Worm (Caenorhabditis elegans) whole organism, L3 larva: ENCODE data around the gene Y41D4A.1.
A peak's percentile ranks its signal among the peaks of the same experiment; 100 is the strongest.

Experiments
- ZK546.5 ChIP-seq: sonication (generic microtip); optimal IDR thresholded peaks from 2 replicates; lab custom pipeline; 2017; ENCODE audit warnings: missing biosample characterization, missing genetic modification characterization
- ama-1 ChIP-seq: fragments of 150-350 bp; optimal IDR thresholded peaks from 2 replicates; lab custom pipeline; 2018
- ceh-16 ChIP-seq: sonication (generic microtip); optimal IDR thresholded peaks from 2 replicates; lab custom pipeline; 2017; ENCODE audit warnings: missing biosample characterization, missing genetic modification characterization
- ceh-82 ChIP-seq: fragments of 150-350 bp; optimal IDR thresholded peaks from 2 replicates; lab custom pipeline; 2014; ENCODE audit warnings: missing biosample characterization, missing genetic modification characterization
- ceh-9 ChIP-seq: sonication (generic microtip); optimal IDR thresholded peaks from 2 replicates; lab custom pipeline; 2018; ENCODE audit warnings: missing biosample characterization, missing genetic modification characterization
- daf-12 ChIP-seq: fragments of 150-350 bp; optimal IDR thresholded peaks from 2 replicates; lab custom pipeline; 2014; ENCODE audit warnings: missing biosample characterization, missing genetic modification reagents, missing genetic modification characterization
- egl-27 ChIP-seq: sonication (generic microtip); optimal IDR thresholded peaks from 4 replicates; lab custom pipeline; 2017; ENCODE audit warnings: missing biosample characterization, missing genetic modification reagents, missing genetic modification characterization
- egl-5 ChIP-seq: fragments of 150-350 bp; optimal IDR thresholded peaks from 2 replicates; lab custom pipeline; 2017; ENCODE audit warnings: missing biosample characterization, missing genetic modification reagents, missing genetic modification characterization, inconsistent platforms
- elt-1 ChIP-seq: fragments of 150-350 bp; optimal IDR thresholded peaks from 2 replicates; lab custom pipeline; 2014; ENCODE audit warnings: missing biosample characterization, missing genetic modification characterization
- elt-2 ChIP-seq: sonication (generic microtip); optimal IDR thresholded peaks from 2 replicates; lab custom pipeline; 2016; ENCODE audit warnings: missing genetic modification reagents, mild to moderate bottlenecking, missing genetic modification characterization, missing compliant biosample characterization
- eor-1 ChIP-seq, 2 experiments: fragments of 150-350 bp; optimal IDR thresholded peaks; 2 replicates each; lab custom pipeline; 2014 to 2018; ENCODE audit warnings: missing biosample characterization in 2 of 2, missing genetic modification characterization in 2 of 2
- fkh-10 ChIP-seq: sonication (generic microtip); optimal IDR thresholded peaks from 2 replicates; lab custom pipeline; 2017; ENCODE audit warnings: missing biosample characterization, missing genetic modification reagents, missing genetic modification characterization
- fkh-2 ChIP-seq: fragments of 150-350 bp; optimal IDR thresholded peaks from 2 replicates; lab custom pipeline; 2014; ENCODE audit warnings: missing biosample characterization, missing genetic modification reagents, missing genetic modification characterization
- fos-1 ChIP-seq: fragments of 150-350 bp; optimal IDR thresholded peaks from 2 replicates; lab custom pipeline; 2014; ENCODE audit warnings: missing biosample characterization, missing genetic modification characterization
- hmg-11 ChIP-seq: sonication (generic microtip); optimal IDR thresholded peaks from 2 replicates; lab custom pipeline; 2016; ENCODE audit warnings: missing genetic modification characterization, missing compliant biosample characterization
- jun-1 ChIP-seq: fragments of 150-350 bp; optimal IDR thresholded peaks from 2 replicates; lab custom pipeline; 2014; ENCODE audit warnings: missing biosample characterization, missing genetic modification reagents, missing genetic modification characterization
- lin-15B ChIP-seq: fragments of 150-350 bp; optimal IDR thresholded peaks from 2 replicates; lab custom pipeline; 2014; ENCODE audit warnings: missing biosample characterization, missing genetic modification characterization
- lin-39 ChIP-seq: fragments of 150-350 bp; optimal IDR thresholded peaks from 2 replicates; lab custom pipeline; 2018; ENCODE audit warnings: missing biosample characterization, missing genetic modification reagents, missing genetic modification characterization
- mml-1 ChIP-seq: fragments of 150-350 bp; sonication (generic microtip); optimal IDR thresholded peaks from 3 replicates; lab custom pipeline; 2014; ENCODE audit warnings: missing biosample characterization, missing genetic modification characterization
- nhr-11 ChIP-seq: fragments of 150-350 bp; optimal IDR thresholded peaks from 2 replicates; lab custom pipeline; 2014; ENCODE audit warnings: missing biosample characterization, missing genetic modification characterization
- nhr-12 ChIP-seq: fragments of 150-350 bp; optimal IDR thresholded peaks from 2 replicates; lab custom pipeline; 2014; ENCODE audit warnings: missing biosample characterization, missing genetic modification characterization
- nhr-237 ChIP-seq: fragments of 150-350 bp; optimal IDR thresholded peaks from 2 replicates; lab custom pipeline; 2014; ENCODE audit warnings: missing biosample characterization, missing genetic modification characterization
- nhr-25 ChIP-seq: sonication (generic microtip); optimal IDR thresholded peaks from 2 replicates; lab custom pipeline; 2017; ENCODE audit warnings: missing biosample characterization, missing genetic modification characterization
- nhr-43 ChIP-seq: sonication (generic microtip); optimal IDR thresholded peaks from 2 replicates; lab custom pipeline; 2016; ENCODE audit warnings: mild to moderate bottlenecking, missing genetic modification characterization, missing compliant biosample characterization; ENCODE audit not compliant: poor library complexity, severe bottlenecking
- nhr-67 ChIP-seq: fragments of 150-350 bp; optimal IDR thresholded peaks from 2 replicates; lab custom pipeline; 2014; ENCODE audit warnings: missing biosample characterization, missing genetic modification characterization
- nhr-76 ChIP-seq: fragments of 150-350 bp; sonication (generic microtip); optimal IDR thresholded peaks from 5 replicates; lab custom pipeline; 2014; ENCODE audit warnings: missing biosample characterization, missing genetic modification characterization
- nhr-77 ChIP-seq: fragments of 150-350 bp; optimal IDR thresholded peaks from 2 replicates; lab custom pipeline; 2014; ENCODE audit warnings: missing biosample characterization, missing genetic modification characterization
- pha-4 ChIP-seq: fragments of 150-350 bp; optimal IDR thresholded peaks from 2 replicates; lab custom pipeline; 2014; ENCODE audit warnings: missing biosample characterization, missing genetic modification reagents, missing genetic modification characterization
- pqm-1 ChIP-seq: fragments of 150-350 bp; optimal IDR thresholded peaks from 2 replicates; lab custom pipeline; 2017; ENCODE audit warnings: missing biosample characterization, missing genetic modification characterization, inconsistent platforms
- sea-2 ChIP-seq: fragments of 150-350 bp; sonication (generic microtip); optimal IDR thresholded peaks from 4 replicates; lab custom pipeline; 2014; ENCODE audit warnings: missing biosample characterization, missing genetic modification reagents, missing genetic modification characterization
- skn-1 ChIP-seq: fragments of 150-350 bp; optimal IDR thresholded peaks from 2 replicates; lab custom pipeline; 2014; ENCODE audit warnings: missing biosample characterization, missing genetic modification characterization
- unc-39 ChIP-seq: sonication (generic microtip); optimal IDR thresholded peaks from 4 replicates; lab custom pipeline; 2017; ENCODE audit warnings: missing biosample characterization, missing genetic modification characterization
- unc-62 ChIP-seq: fragments of 150-350 bp; sonication (generic microtip); optimal IDR thresholded peaks from 4 replicates; lab custom pipeline; 2014; ENCODE audit warnings: missing biosample characterization, missing genetic modification reagents, missing genetic modification characterization
- ztf-11 ChIP-seq: fragments of 150-350 bp; optimal IDR thresholded peaks from 2 replicates; lab custom pipeline; 2014; ENCODE audit warnings: missing biosample characterization, missing genetic modification characterization

Gene Y41D4A.1

ce11 chrIV:1745453-1746051 lies 26.4 kb upstream of the Y41D4A.1 start, which contains the start of the genes Y41D4A.6 and Y41D4A.4 (continued):
- TF ChIP-seq fkh-10 (GFP tag; lab: Kevin White, UChicago) = peak; percentile 48
- peak; percentile 37 for TF ChIP-seq pqm-1
- TF ChIP-seq nhr-237 (tag; lab: Kevin White, UChicago) = no peak
- TF ChIP-seq skn-1 (tag; lab: Kevin White, UChicago) = no peak
- no peak for TF ChIP-seq nhr-67 (tag; lab: Kevin White, UChicago)
- TF ChIP-seq unc-62 (GFP tag; lab: Kevin White, UChicago) = no peak
- peak; percentile 82 for TF ChIP-seq pha-4 (tag; lab: Kevin White, UChicago)
- no peak for TF ChIP-seq fkh-2 (tag; lab: Kevin White, UChicago)
- peak; percentile 15 for TF ChIP-seq egl-5 (tag; lab: Kevin White, UChicago)
- TF ChIP-seq lin-39 (tag; lab: Kevin White, UChicago) = peak; percentile 69
- TF ChIP-seq egl-27 (tag; lab: Kevin White, UChicago) = no peak

- TF ChIP-seq fkh-10 (GFP tag; lab: Kevin White, UChicago) (no peak), nhr-12 (tag; lab: Kevin White, UChicago) (no peak), ama-1 (lab: Kevin White, UChicago) (no peak), unc-62 (GFP tag; lab: Kevin White, UChicago) (no peak), hmg-11 (tag; lab: Kevin White, UChicago) (peak; percentile 33), sea-2 (GFP tag; lab: Kevin White, UChicago) (no peak), elt-1 (tag; lab: Kevin White, UChicago) (no peak)
Observed at ce11 chrIV:1751243-1751642, 20.7 kb upstream of the Y41D4A.1 start.

ce11 chrIV:1752480-1752879 lies 19.5 kb upstream of the Y41D4A.1 start:
- TF ChIP-seq eor-1 (tag; optimal IDR thresholded peaks at IDR 0.05; lab: Kevin White, UChicago) = no peak
- no peak for TF ChIP-seq egl-5 (tag; lab: Kevin White, UChicago)
- no peak for TF ChIP-seq nhr-237 (tag; lab: Kevin White, UChicago)
- no peak for TF ChIP-seq ceh-9 (tag; lab: Kevin White, UChicago)
- no peak for TF ChIP-seq nhr-12 (tag; lab: Kevin White, UChicago)
- TF ChIP-seq nhr-67 (tag; lab: Kevin White, UChicago) = no peak
- TF ChIP-seq nhr-77 (tag; lab: Kevin White, UChicago) = no peak
- no peak for TF ChIP-seq nhr-11 (tag; lab: Kevin White, UChicago)
- no peak for TF ChIP-seq fos-1 (tag; lab: Kevin White, UChicago)
- no peak for TF ChIP-seq nhr-76 (tag; lab: Kevin White, UChicago)
- no peak for TF ChIP-seq ZK546.5 (tag; lab: Kevin White, UChicago)
- TF ChIP-seq unc-39 (tag; lab: Kevin White, UChicago) = no peak

ce11 chrIV:1753481-1753880 lies 18.5 kb upstream of the Y41D4A.1 start, which contains the start of gene Y41D4A.3:
Y41D4A.3 (plus strand) TSS chrIV:1753781.
- TF ChIP-seq nhr-77 (tag; lab: Kevin White, UChicago) (no peak), unc-39 (tag; lab: Kevin White, UChicago) (no peak)

- no peak for TF ChIP-seq nhr-43 (tag; lab: Kevin White, UChicago)
- TF ChIP-seq elt-2 = no peak
- no peak for TF ChIP-seq ceh-16
- TF ChIP-seq fkh-2 (tag; lab: Kevin White, UChicago) = no peak
- no peak for TF ChIP-seq ama-1 (lab: Kevin White, UChicago)
- TF ChIP-seq ztf-11 (tag; lab: Kevin White, UChicago) = no peak
- no peak for TF ChIP-seq fos-1 (tag; lab: Kevin White, UChicago)
- TF ChIP-seq daf-12 (tag; lab: Kevin White, UChicago) = no peak
- TF ChIP-seq lin-15B = no peak
- no peak for TF ChIP-seq nhr-12 (tag; lab: Kevin White, UChicago)
- no peak for TF ChIP-seq jun-1
- no peak for TF ChIP-seq nhr-25 (tag; lab: Kevin White, UChicago)
- TF ChIP-seq egl-27 (tag; lab: Kevin White, UChicago) = no peak
- no peak for TF ChIP-seq ceh-82 (tag; lab: Kevin White, UChicago)
- no peak for TF ChIP-seq mml-1 (tag; lab: Kevin White, UChicago)
Observed at ce11 chrIV:1758595-1758994, 13.3 kb upstream of the Y41D4A.1 start.
